Fruit fly (Drosophila melanogaster) whole organism, embryonic: ENCODE measurements around the gene CG6126.

Source experiments
- Atf-2 ChIP-seq: fragments of 200-800 bp; sonication (Bioruptor generic); optimal IDR thresholded peaks from 2 replicates; lab custom pipeline; 2016; ENCODE audit warnings: missing biosample characterization, missing genetic modification characterization
- Awh ChIP-seq: fragments of 200-800 bp; sonication (Bioruptor generic); IDR thresholded peaks from 2 replicates; pipeline ENCODE4, ENCODE4 v1.3.6; 2022; ENCODE audit warnings: missing biosample characterization, missing genetic modification characterization
- Blimp-1 ChIP-seq: fragments of 200-800 bp; sonication (Bioruptor generic); optimal IDR thresholded peaks from 3 replicates; lab custom pipeline; 2018; ENCODE audit warnings: missing biosample characterization, missing genetic modification characterization, mild to moderate bottlenecking, moderate library complexity, missing genetic modification reagents
- CG10209 ChIP-seq: fragments of 200-800 bp; sonication (Bioruptor generic); optimal IDR thresholded peaks from 3 replicates; lab custom pipeline; 2017; ENCODE audit warnings: missing biosample characterization, mild to moderate bottlenecking, missing genetic modification characterization, missing genetic modification reagents
- CG10654 ChIP-seq: fragments of 200-800 bp; sonication (Bioruptor generic); optimal IDR thresholded peaks from 2 replicates; lab custom pipeline; 2016; ENCODE audit warnings: missing biosample characterization, missing genetic modification characterization
- CG10959 ChIP-seq: fragments of 200-800 bp; sonication (Bioruptor generic); IDR thresholded peaks from 2 replicates; pipeline ENCODE4 v1.3.6; 2022; ENCODE audit warnings: missing biosample characterization, missing genetic modification characterization
- CG11456 ChIP-seq: fragments of 200-800 bp; sonication (Bioruptor generic); IDR thresholded peaks from 3 replicates; pipeline ENCODE4 v1.3.6; 2022; ENCODE audit warnings: missing biosample characterization, missing genetic modification characterization
- CG11695 ChIP-seq: fragments of 200-800 bp; sonication (Bioruptor generic); IDR thresholded peaks from 3 replicates; pipeline ENCODE4 v1.3.6; 2022; ENCODE audit warnings: missing biosample characterization, missing genetic modification characterization
- CG12104 ChIP-seq: fragments of 200-800 bp; sonication (Bioruptor generic); optimal IDR thresholded peaks from 3 replicates; lab custom pipeline; 2016; ENCODE audit warnings: missing biosample characterization, missing genetic modification characterization
- CG13775 ChIP-seq: fragments of 200-800 bp; sonication (Bioruptor generic); optimal IDR thresholded peaks from 3 replicates; lab custom pipeline; 2017; ENCODE audit warnings: missing biosample characterization, mild to moderate bottlenecking, missing genetic modification characterization
- CG15269 ChIP-seq: fragments of 200-800 bp; sonication (Bioruptor generic); optimal IDR thresholded peaks from 2 replicates; lab custom pipeline; 2018; ENCODE audit warnings: missing biosample characterization, mild to moderate bottlenecking, missing genetic modification characterization, moderate library complexity
- CG30431 ChIP-seq: fragments of 200-800 bp; sonication (Bioruptor generic); optimal IDR thresholded peaks from 2 replicates; lab custom pipeline; 2017; ENCODE audit warnings: missing biosample characterization, missing genetic modification characterization
- CG3163 ChIP-seq: fragments of 200-800 bp; sonication (Bioruptor generic); optimal IDR thresholded peaks from 3 replicates; lab custom pipeline; 2016; ENCODE audit warnings: missing biosample characterization, missing genetic modification characterization
- CG32532 ChIP-seq: fragments of 200-800 bp; sonication (Bioruptor generic); IDR thresholded peaks from 2 replicates; pipeline ENCODE4 v1.3.6; 2022; ENCODE audit warnings: missing biosample characterization, missing genetic modification characterization
- CG3847 ChIP-seq: fragments of 200-800 bp; sonication (Bioruptor generic); IDR thresholded peaks from 2 replicates; pipeline ENCODE4 v1.3.6; 2022; ENCODE audit warnings: missing biosample characterization, missing genetic modification characterization
- CG3995 ChIP-seq: fragments of 200-800 bp; sonication (Bioruptor generic); optimal IDR thresholded peaks from 3 replicates; lab custom pipeline; 2016; ENCODE audit warnings: missing biosample characterization, missing genetic modification characterization
- CG5180 ChIP-seq: fragments of 200-800 bp; sonication (Bioruptor generic); optimal IDR thresholded peaks from 3 replicates; lab custom pipeline; 2017; ENCODE audit warnings: missing biosample characterization, missing genetic modification characterization, mild to moderate bottlenecking, moderate library complexity, missing genetic modification reagents
- CG7745 ChIP-seq: fragments of 200-800 bp; sonication (Bioruptor generic); optimal IDR thresholded peaks from 2 replicates; lab custom pipeline; 2018; ENCODE audit warnings: missing biosample characterization, mild to moderate bottlenecking, missing genetic modification characterization, moderate library complexity
- CG8089 ChIP-seq: fragments of 200-800 bp; sonication (Bioruptor generic); optimal IDR thresholded peaks from 3 replicates; lab custom pipeline; 2016; ENCODE audit warnings: missing biosample characterization, missing genetic modification characterization
- CG8290 ChIP-seq, 3 experiments: fragments of 200-800 bp; sonication (Bioruptor generic); optimal IDR thresholded peaks; 2 replicates each; lab custom pipeline; 2016 to 2019; ENCODE audit warnings: missing biosample characterization in 3 of 3, missing genetic modification characterization in 3 of 3, mild to moderate bottlenecking in 2 of 3, moderate library complexity in 1 of 3
- CG8388 ChIP-seq: fragments of 200-800 bp; sonication (Bioruptor generic); optimal IDR thresholded peaks from 2 replicates; lab custom pipeline; 2019; ENCODE audit warnings: missing biosample characterization, mild to moderate bottlenecking, missing genetic modification characterization, moderate library complexity
- CG8944 ChIP-seq: fragments of 200-800 bp; sonication (Bioruptor generic); optimal IDR thresholded peaks from 3 replicates; lab custom pipeline; 2016; ENCODE audit warnings: missing biosample characterization, missing genetic modification characterization
- CG9215 ChIP-seq: fragments of 200-800 bp; sonication (Bioruptor generic); IDR thresholded peaks from 2 replicates; pipeline ENCODE4 v1.3.6; 2022; ENCODE audit warnings: missing biosample characterization, missing genetic modification characterization
- CTCF ChIP-seq: fragments of 200-800 bp; sonication (Bioruptor generic); optimal IDR thresholded peaks from 2 replicates; lab custom pipeline; 2017; ENCODE audit warnings: missing biosample characterization, mild to moderate bottlenecking, missing genetic modification characterization, moderate library complexity
- Dad ChIP-seq: fragments of 200-800 bp; sonication (Bioruptor generic); optimal IDR thresholded peaks from 3 replicates; lab custom pipeline; 2016; ENCODE audit warnings: missing biosample characterization, missing genetic modification characterization
- Hmx ChIP-seq: fragments of 200-800 bp; sonication (Bioruptor generic); optimal IDR thresholded peaks from 2 replicates; lab custom pipeline; 2016; ENCODE audit warnings: missing biosample characterization, missing genetic modification characterization
- MBD-R2 ChIP-seq: fragments of 200-800 bp; sonication (Bioruptor generic); IDR thresholded peaks from 2 replicates; pipeline ENCODE4 v1.3.6; 2022; ENCODE audit warnings: missing biosample characterization, missing genetic modification characterization
- Myb ChIP-seq: fragments of 200-800 bp; sonication (Bioruptor generic); optimal IDR thresholded peaks from 2 replicates; lab custom pipeline; 2016; ENCODE audit warnings: missing biosample characterization, missing genetic modification characterization
- Nf-YC ChIP-seq: fragments of 200-800 bp; optimal IDR thresholded peaks from 3 replicates; lab custom pipeline; 2019; ENCODE audit warnings: missing biosample characterization, mild to moderate bottlenecking, missing genetic modification characterization, moderate library complexity
- Optix ChIP-seq: fragments of 200-800 bp; sonication (Bioruptor generic); IDR thresholded peaks from 3 replicates; pipeline ENCODE4 v1.3.6; 2022; ENCODE audit warnings: missing biosample characterization, missing genetic modification characterization
- Sin3A ChIP-seq: fragments of >200 bp; optimal IDR thresholded peaks from 2 replicates; lab custom pipeline; 2018
- ash1 ChIP-seq: fragments of 200-800 bp; sonication (Bioruptor generic); optimal IDR thresholded peaks from 2 replicates; lab custom pipeline; 2018; ENCODE audit warnings: missing biosample characterization, mild to moderate bottlenecking, missing genetic modification characterization
- bab2 ChIP-seq: fragments of 200-800 bp; sonication (Bioruptor generic); optimal IDR thresholded peaks from 2 replicates; lab custom pipeline; 2016; ENCODE audit warnings: missing biosample characterization, missing genetic modification characterization
- bigmax ChIP-seq: fragments of 200-800 bp; sonication (Bioruptor generic); optimal IDR thresholded peaks from 2 replicates; lab custom pipeline; 2018; ENCODE audit warnings: missing biosample characterization, mild to moderate bottlenecking, missing genetic modification characterization
- chinmo ChIP-seq: fragments of 200-800 bp; sonication (Bioruptor generic); IDR thresholded peaks from 4 replicates; pipeline ENCODE4 v1.3.6; 2022; ENCODE audit warnings: missing biosample characterization, missing genetic modification characterization; ENCODE audit not compliant: partially characterized antibody
- cwo ChIP-seq: fragments of 200-800 bp; sonication (Bioruptor generic); optimal IDR thresholded peaks from 3 replicates; lab custom pipeline; 2017; ENCODE audit warnings: missing biosample characterization, missing genetic modification characterization, mild to moderate bottlenecking, moderate library complexity, missing genetic modification reagents
- ems ChIP-seq: fragments of 200-800 bp; sonication (Bioruptor generic); optimal IDR thresholded peaks from 3 replicates; lab custom pipeline; 2016; ENCODE audit warnings: missing biosample characterization, missing genetic modification characterization
- lab ChIP-seq: fragments of 200-800 bp; sonication (Bioruptor generic); optimal IDR thresholded peaks from 3 replicates; lab custom pipeline; 2017; ENCODE audit warnings: missing biosample characterization, missing genetic modification characterization, mild to moderate bottlenecking, moderate library complexity, missing genetic modification reagents
- luna ChIP-seq: fragments of 200-800 bp; sonication (Bioruptor generic); optimal IDR thresholded peaks from 2 replicates; lab custom pipeline; 2016; ENCODE audit warnings: missing biosample characterization, missing genetic modification characterization
- nmo ChIP-seq: fragments of 200-800 bp; sonication (Bioruptor generic); optimal IDR thresholded peaks from 2 replicates; lab custom pipeline; 2018; ENCODE audit warnings: missing biosample characterization, mild to moderate bottlenecking, missing genetic modification characterization, moderate library complexity
- pzg ChIP-seq: fragments of 200-800 bp; sonication (Bioruptor generic); optimal IDR thresholded peaks from 3 replicates; lab custom pipeline; 2018; ENCODE audit warnings: missing biosample characterization, mild to moderate bottlenecking, missing genetic modification characterization, moderate library complexity
- run ChIP-seq: fragments of 200-800 bp; sonication (Bioruptor generic); optimal IDR thresholded peaks from 3 replicates; lab custom pipeline; 2018; ENCODE audit warnings: missing biosample characterization, mild to moderate bottlenecking, missing genetic modification characterization
- salm ChIP-seq: fragments of 200-800 bp; sonication (Bioruptor generic); optimal IDR thresholded peaks from 2 replicates; lab custom pipeline; 2018; ENCODE audit warnings: missing biosample characterization, mild to moderate bottlenecking, missing genetic modification characterization
- so ChIP-seq: fragments of 200-800 bp; sonication (Bioruptor generic); IDR thresholded peaks from 3 replicates; pipeline ENCODE4 v1.3.6; 2022; ENCODE audit warnings: missing biosample characterization, missing genetic modification characterization
- tap ChIP-seq: fragments of 200-800 bp; optimal IDR thresholded peaks from 3 replicates; lab custom pipeline; 2019; ENCODE audit warnings: missing biosample characterization, mild to moderate bottlenecking, missing genetic modification characterization, moderate library complexity
- ttk ChIP-seq: fragments of 200-800 bp; sonication (Bioruptor generic); IDR thresholded peaks from 2 replicates; pipeline ENCODE4 v2.1.2; 2022; ENCODE audit warnings: missing biosample characterization, missing genetic modification characterization
- tx ChIP-seq: fragments of 200-800 bp; sonication (Bioruptor generic); optimal IDR thresholded peaks from 2 replicates; lab custom pipeline; 2016; ENCODE audit warnings: missing biosample characterization, missing genetic modification characterization
- vvl ChIP-seq: fragments of 200-800 bp; sonication (Bioruptor generic); IDR thresholded peaks from 2 replicates; pipeline ENCODE4 v1.3.6; 2022; ENCODE audit warnings: missing biosample characterization, missing genetic modification characterization
- wor ChIP-seq: fragments of 200-800 bp; sonication (Bioruptor generic); IDR thresholded peaks from 2 replicates; pipeline ENCODE4 v1.3.6; 2022; ENCODE audit warnings: missing biosample characterization, missing genetic modification characterization
- zf30C ChIP-seq: fragments of 200-800 bp; sonication (Bioruptor generic); optimal IDR thresholded peaks from 3 replicates; lab custom pipeline; 2018; ENCODE audit warnings: missing biosample characterization, mild to moderate bottlenecking, missing genetic modification characterization

CG6126 gene

dm6 chr3R:16231385-16232307 lies 28.8 kb upstream of the CG6126 start (continued):
- TF ChIP-seq Dad (GFP tag; lab: Kevin White, UChicago) (peak; percentile 9), CG13775 (GFP tag; lab: Kevin White, UChicago) (peak; percentile 63), Nf-YC (peak; percentile 53), vvl (GFP tag; lab: Robert Waterston, UW) (no peak), CG30431 (GFP tag; lab: Kevin White, UChicago) (peak; percentile 74), CG32532 (GFP tag; lab: Robert Waterston, UW) (no peak), ems (GFP tag; lab: Kevin White, UChicago) (peak; percentile 49), Sin3A (lab: Kevin White, UChicago) (no peak), CG15269 (peak; percentile 81), CG8944 (GFP tag; lab: Kevin White, UChicago) (peak; percentile 32), CG11695 (GFP tag; lab: Robert Waterston, UW) (no peak), CG8388 (GFP tag; lab: Kevin White, UChicago) (peak; percentile 61), Awh (no peak), tap (peak; percentile 45), Myb (GFP tag; lab: Kevin White, UChicago) (peak; percentile 50), Optix (no peak), tx (GFP tag; lab: Kevin White, UChicago) (peak; percentile 64), CG8089 (GFP tag; lab: Kevin White, UChicago) (peak; percentile 57), MBD-R2 (GFP tag; lab: Robert Waterston, UW) (no peak), Hmx (no peak), ash1 (GFP tag; lab: Kevin White, UChicago) (no peak), bigmax (GFP tag; lab: Kevin White, UChicago) (no peak), so (GFP tag; lab: Robert Waterston, UW) (no peak), CG10654 (GFP tag; lab: Kevin White, UChicago) (peak; percentile 61), lab (peak; percentile 69), CG3847 (GFP tag; lab: Robert Waterston, UW) (no peak), CG3163 (GFP tag; lab: Kevin White, UChicago) (peak; percentile 50), run (tag; lab: Kevin White, UChicago) (peak; percentile 24), luna (GFP tag; lab: Kevin White, UChicago) (no peak), salm (tag; lab: Kevin White, UChicago) (no peak), CG5180 (GFP tag; lab: Kevin White, UChicago) (peak; percentile 66), nmo (GFP tag; lab: Kevin White, UChicago) (peak; percentile 85), wor (GFP tag; lab: Robert Waterston, UW) (no peak), pzg (GFP tag; lab: Kevin White, UChicago) (no peak), CG10959 (GFP tag; lab: Robert Waterston, UW) (no peak), CG11456 (no peak), CG7745 (tag; lab: Kevin White, UChicago) (no peak), CG3995 (no peak), Atf-2 (GFP tag; lab: Kevin White, UChicago) (peak; percentile 74), chinmo (GFP tag; lab: Robert Waterston, UW) (no peak), CG10209 (GFP tag; lab: Kevin White, UChicago) (peak; percentile 84), ttk (GFP tag; lab: Robert Waterston, UW) (no peak), CTCF (peak; percentile 40), zf30C (GFP tag; lab: Kevin White, UChicago) (no peak), CG9215 (no peak), cwo (peak; percentile 99), bab2 (GFP tag; lab: Kevin White, UChicago) (peak; percentile 72), Blimp-1 (peak; percentile 60), CG8290 (GFP tag; optimal IDR thresholded peaks at IDR 0.05; lab: Kevin White, UChicago) (peak; percentile 32), CG8290 (tag; optimal IDR thresholded peaks at IDR 0.05; lab: Kevin White, UChicago) (peak in 1 of 2 experiments; percentile 27), CG12104 (GFP tag; lab: Kevin White, UChicago) (peak; percentile 53)
